Fruit fly (Drosophila melanogaster): ENCODE results near the gene Delta.

Gene Delta

dm6 chr3R:19326043-19326805, at the start of gene Delta:
Gene Delta (minus strand): TSS chr3R:19326217.
- no peak for TF ChIP-seq psq (optimal IDR thresholded peaks at IDR 0.05)
- no peak for TF ChIP-seq Myc (optimal IDR thresholded peaks at IDR 0.05)
- no peak for TF ChIP-seq Sin3A (optimal IDR thresholded peaks at IDR 0.05)
- TF ChIP-seq insv (optimal IDR thresholded peaks at IDR 0.05), result no peak
- TF ChIP-seq h (optimal IDR thresholded peaks at IDR 0.05), result no peak
- no peak for TF ChIP-seq ttk (optimal IDR thresholded peaks at IDR 0.05)

dm6 chr3R:19374689-19375088, 48.7 kb upstream of the Delta start, which contains the start of gene CG3581:
Gene CG3581 (minus strand): TSS chr3R:19374789.
- TF ChIP-seq h (optimal IDR thresholded peaks at IDR 0.05) (no peak), insv (optimal IDR thresholded peaks at IDR 0.05) (no peak), Myc (optimal IDR thresholded peaks at IDR 0.05) (no peak), psq (optimal IDR thresholded peaks at IDR 0.05) (no peak), ttk (optimal IDR thresholded peaks at IDR 0.05) (no peak), Sin3A (optimal IDR thresholded peaks at IDR 0.05) (no peak)

- TF ChIP-seq h (optimal IDR thresholded peaks at IDR 0.05) (no peak), Sin3A (optimal IDR thresholded peaks at IDR 0.05) (no peak), ttk (optimal IDR thresholded peaks at IDR 0.05) (no peak), psq (optimal IDR thresholded peaks at IDR 0.05) (no peak), Myc (optimal IDR thresholded peaks at IDR 0.05) (no peak), insv (optimal IDR thresholded peaks at IDR 0.05) (no peak)
Observed at dm6 chr3R:19370693-19371092, 44.7 kb upstream of the Delta start.

- no peak for TF ChIP-seq h (optimal IDR thresholded peaks at IDR 0.05)
- TF ChIP-seq ttk (optimal IDR thresholded peaks at IDR 0.05), result no peak
- no peak for TF ChIP-seq insv (optimal IDR thresholded peaks at IDR 0.05)
- TF ChIP-seq Myc (optimal IDR thresholded peaks at IDR 0.05), result no peak
- TF ChIP-seq Sin3A (optimal IDR thresholded peaks at IDR 0.05), result no peak
- TF ChIP-seq psq (optimal IDR thresholded peaks at IDR 0.05), result no peak
Observed at dm6 chr3R:19369060-19369459, 43.0 kb upstream of the Delta start.

- TF ChIP-seq ttk (optimal IDR thresholded peaks at IDR 0.05), result no peak
- TF ChIP-seq Sin3A (optimal IDR thresholded peaks at IDR 0.05), result no peak
- TF ChIP-seq psq (optimal IDR thresholded peaks at IDR 0.05), result no peak
- TF ChIP-seq h (optimal IDR thresholded peaks at IDR 0.05), result no peak
- no peak for TF ChIP-seq Myc (optimal IDR thresholded peaks at IDR 0.05)
- no peak for TF ChIP-seq insv (optimal IDR thresholded peaks at IDR 0.05)
Observed at dm6 chr3R:19362879-19363278, 36.9 kb upstream of the Delta start.

dm6 chr3R:19353751-19354150, 27.7 kb upstream of the Delta start, which contains the start of gene CG43203:
Gene CG43203 (plus strand): TSS chr3R:19354051.
- no peak for TF ChIP-seq Myc (optimal IDR thresholded peaks at IDR 0.05)
- TF ChIP-seq h (optimal IDR thresholded peaks at IDR 0.05), result no peak
- TF ChIP-seq Sin3A (optimal IDR thresholded peaks at IDR 0.05), result no peak
- no peak for TF ChIP-seq psq (optimal IDR thresholded peaks at IDR 0.05)
- no peak for TF ChIP-seq insv (optimal IDR thresholded peaks at IDR 0.05)
- no peak for TF ChIP-seq ttk (optimal IDR thresholded peaks at IDR 0.05)

dm6 chr3R:19352121-19352520, 26.1 kb upstream of the Delta start:
- TF ChIP-seq psq (optimal IDR thresholded peaks at IDR 0.05) (no peak), h (optimal IDR thresholded peaks at IDR 0.05) (no peak), insv (optimal IDR thresholded peaks at IDR 0.05) (no peak), Sin3A (optimal IDR thresholded peaks at IDR 0.05) (no peak), ttk (optimal IDR thresholded peaks at IDR 0.05) (no peak), Myc (optimal IDR thresholded peaks at IDR 0.05) (no peak)

- TF ChIP-seq insv (optimal IDR thresholded peaks at IDR 0.05) (no peak), psq (optimal IDR thresholded peaks at IDR 0.05) (no peak), Myc (optimal IDR thresholded peaks at IDR 0.05) (no peak), ttk (optimal IDR thresholded peaks at IDR 0.05) (no peak), h (optimal IDR thresholded peaks at IDR 0.05) (no peak), Sin3A (optimal IDR thresholded peaks at IDR 0.05) (no peak)
Observed at dm6 chr3R:19350375-19350943, 24.4 kb upstream of the Delta start.

dm6 chr3R:19347678-19348077, 21.7 kb upstream of the Delta start:
- no peak for TF ChIP-seq psq (optimal IDR thresholded peaks at IDR 0.05)
- TF ChIP-seq insv (optimal IDR thresholded peaks at IDR 0.05), result no peak
- TF ChIP-seq h (optimal IDR thresholded peaks at IDR 0.05), result no peak
- TF ChIP-seq Myc (optimal IDR thresholded peaks at IDR 0.05), result no peak
- TF ChIP-seq Sin3A (optimal IDR thresholded peaks at IDR 0.05), result no peak
- TF ChIP-seq ttk (optimal IDR thresholded peaks at IDR 0.05), result no peak

dm6 chr3R:19346532-19346931, 20.5 kb upstream of the Delta start:
- TF ChIP-seq insv (optimal IDR thresholded peaks at IDR 0.05) (no peak), Sin3A (optimal IDR thresholded peaks at IDR 0.05) (no peak), ttk (optimal IDR thresholded peaks at IDR 0.05) (no peak), h (optimal IDR thresholded peaks at IDR 0.05) (no peak), Myc (optimal IDR thresholded peaks at IDR 0.05) (no peak), psq (optimal IDR thresholded peaks at IDR 0.05) (no peak)

dm6 chr3R:19345214-19345613, 19.2 kb upstream of the Delta start:
- TF ChIP-seq Myc (optimal IDR thresholded peaks at IDR 0.05) (no peak), Sin3A (optimal IDR thresholded peaks at IDR 0.05) (no peak), psq (optimal IDR thresholded peaks at IDR 0.05) (no peak), insv (optimal IDR thresholded peaks at IDR 0.05) (no peak), h (optimal IDR thresholded peaks at IDR 0.05) (no peak), ttk (optimal IDR thresholded peaks at IDR 0.05) (no peak)

dm6 chr3R:19343534-19344325, 17.7 kb upstream of the Delta start:
- TF ChIP-seq insv (optimal IDR thresholded peaks at IDR 0.05), result no peak
- no peak for TF ChIP-seq h (optimal IDR thresholded peaks at IDR 0.05)
- no peak for TF ChIP-seq Sin3A (optimal IDR thresholded peaks at IDR 0.05)
- TF ChIP-seq psq (optimal IDR thresholded peaks at IDR 0.05), result no peak
- no peak for TF ChIP-seq ttk (optimal IDR thresholded peaks at IDR 0.05)
- no peak for TF ChIP-seq Myc (optimal IDR thresholded peaks at IDR 0.05)

All from Kc167 (cell line).